Worm (Caenorhabditis elegans): ENCODE results near the gene K01B6.3.

Gene K01B6.3

DNA sequence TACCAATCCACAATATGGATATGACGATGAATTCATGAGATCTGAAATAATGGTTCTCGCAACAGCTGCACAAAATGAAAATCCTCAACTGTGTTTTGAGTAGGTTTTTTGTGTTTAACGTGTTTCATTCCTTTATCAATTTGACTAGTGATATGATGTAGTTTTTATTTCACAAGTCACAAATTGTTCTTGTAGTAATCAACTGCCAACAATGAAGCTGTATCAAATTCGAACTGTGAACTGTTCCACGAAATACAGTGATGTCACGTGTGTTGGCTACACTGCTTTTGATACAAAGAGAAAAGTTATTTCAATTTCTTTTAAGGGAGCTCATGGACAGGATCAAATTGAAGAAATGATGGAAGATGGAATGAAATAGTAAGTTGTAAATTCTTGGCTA lies 15.2 kb downstream of the K01B6.3 start:
- TF ChIP-seq eyg-1 (tag; optimal IDR thresholded peaks at IDR 0.05): no peak
- no peak for TF ChIP-seq ref-2 (tag; optimal IDR thresholded peaks at IDR 0.05)
- no peak for TF ChIP-seq nfya-1 (tag; optimal IDR thresholded peaks at IDR 0.05)
- no peak for TF ChIP-seq T23F11.4 (GFP tag; optimal IDR thresholded peaks at IDR 0.05)
- no peak for TF ChIP-seq unc-42 (tag; optimal IDR thresholded peaks at IDR 0.05)
- no peak for TF ChIP-seq ceh-19 (GFP tag; optimal IDR thresholded peaks at IDR 0.05)
- TF ChIP-seq nhr-11 (tag; optimal IDR thresholded peaks at IDR 0.05): no peak
- TF ChIP-seq ztf-16 (tag; optimal IDR thresholded peaks at IDR 0.05): no peak
- TF ChIP-seq ceh-14 (tag; optimal IDR thresholded peaks at IDR 0.05): no peak
- no peak for TF ChIP-seq ceh-31 (tag; optimal IDR thresholded peaks at IDR 0.05)
- no peak for TF ChIP-seq ama-1 (optimal IDR thresholded peaks at IDR 0.05)
- no peak for TF ChIP-seq F13H6.1 (tag; optimal IDR thresholded peaks at IDR 0.05)
- TF ChIP-seq unc-86 (tag; optimal IDR thresholded peaks at IDR 0.05): no peak
- TF ChIP-seq pha-4 (tag; optimal IDR thresholded peaks at IDR 0.05): no peak
- no peak for TF ChIP-seq ceh-6 (GFP tag; optimal IDR thresholded peaks at IDR 0.05)
- TF ChIP-seq pag-3 (tag; optimal IDR thresholded peaks at IDR 0.05; ENCODE audit: borderline replicate concordance): no peak
- TF ChIP-seq K09A11.1 (tag; optimal IDR thresholded peaks at IDR 0.05; ENCODE audit: insufficient read depth): no peak
- no peak for TF ChIP-seq elt-2 (tag; optimal IDR thresholded peaks at IDR 0.05)
- TF ChIP-seq C08G9.2 (tag; optimal IDR thresholded peaks at IDR 0.05): no peak

DNA sequence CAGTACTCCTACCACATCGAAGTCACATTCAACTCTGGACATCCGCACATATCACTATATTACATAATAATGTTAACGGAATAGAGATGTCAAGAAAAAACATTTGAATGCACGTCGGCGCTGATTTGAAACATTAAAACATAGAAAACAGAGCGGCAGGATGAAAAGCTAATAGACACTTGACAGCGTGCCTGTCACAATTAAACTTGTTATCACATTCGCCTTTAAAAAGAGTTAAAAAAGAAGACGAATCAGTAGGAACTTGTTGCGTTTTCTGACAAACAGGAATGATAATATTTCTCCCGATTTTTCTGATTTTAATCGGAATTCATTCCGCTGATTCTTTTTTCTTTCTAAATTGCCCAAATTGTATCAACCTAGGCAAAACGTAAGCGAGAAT lies 17.6 kb downstream of the K01B6.3 start:
- TF ChIP-seq tbx-7 (tag; optimal IDR thresholded peaks at IDR 0.05) (no peak), fax-1 (tag; optimal IDR thresholded peaks at IDR 0.05) (no peak), pros-1 (tag; optimal IDR thresholded peaks at IDR 0.05) (no peak), T23F11.4 (GFP tag; optimal IDR thresholded peaks at IDR 0.05) (no peak), Y22D7AL.16 (tag; optimal IDR thresholded peaks at IDR 0.05) (no peak), madf-2 (tag; optimal IDR thresholded peaks at IDR 0.05) (no peak), K02D7.2 (tag; optimal IDR thresholded peaks at IDR 0.05) (no peak), ceh-45 (GFP tag; IDR thresholded peaks at IDR 0.05) (no peak), rnt-1 (tag; optimal IDR thresholded peaks at IDR 0.05) (no peak), gmeb-2 (tag; optimal IDR thresholded peaks at IDR 0.05) (no peak), nfya-1 (tag; optimal IDR thresholded peaks at IDR 0.05) (no peak), ceh-18 (tag; optimal IDR thresholded peaks at IDR 0.05) (no peak), ama-1 (optimal IDR thresholded peaks at IDR 0.05) (no peak), fkh-10 (GFP tag; optimal IDR thresholded peaks at IDR 0.05) (no peak)

DNA sequence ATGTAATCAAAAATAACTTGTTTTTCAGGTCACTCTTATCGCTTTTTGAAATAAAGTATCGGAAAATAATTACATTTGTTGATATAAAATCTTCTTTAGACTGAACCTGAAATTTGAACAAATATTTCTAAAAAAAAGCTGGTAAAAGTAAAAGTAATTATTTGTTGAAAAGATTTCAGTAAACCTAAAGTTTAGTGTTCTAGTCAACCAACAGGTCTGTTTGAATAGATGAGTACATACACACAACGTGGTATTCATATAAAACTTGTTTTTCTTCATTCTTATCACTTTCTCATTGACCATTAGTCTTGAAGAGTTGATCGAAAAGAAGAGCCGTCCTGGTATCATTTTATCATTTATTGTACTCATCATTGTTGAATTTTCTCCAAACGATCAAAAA lies 19.6 kb downstream of the K01B6.3 start, which contains the start of gene C40H1.9:
TSS of gene C40H1.9 (plus strand) at position 301 of the 400 bp plus-strand sequence.
- TF ChIP-seq Y22D7AL.16 (tag; optimal IDR thresholded peaks at IDR 0.05) (no peak), ahr-1 (tag; optimal IDR thresholded peaks at IDR 0.05) (no peak), ceh-14 (tag; optimal IDR thresholded peaks at IDR 0.05) (no peak), odd-2 (tag; optimal IDR thresholded peaks at IDR 0.05) (no peak), npax-4 (tag; optimal IDR thresholded peaks at IDR 0.05) (no peak), hlh-15 (tag; optimal IDR thresholded peaks at IDR 0.05) (no peak), pros-1 (tag; optimal IDR thresholded peaks at IDR 0.05) (no peak), hlh-30 (tag; optimal IDR thresholded peaks at IDR 0.05; ENCODE audit: insufficient read depth) (no peak), pqm-1 (tag; optimal IDR thresholded peaks at IDR 0.05) (no peak), tbx-2 (tag; optimal IDR thresholded peaks at IDR 0.05) (no peak), lim-6 (tag; optimal IDR thresholded peaks at IDR 0.05) (no peak), unc-42 (tag; optimal IDR thresholded peaks at IDR 0.05) (no peak), elt-4 (tag; optimal IDR thresholded peaks at IDR 0.05) (no peak), hlh-13 (GFP tag; optimal IDR thresholded peaks at IDR 0.05) (no peak), nfya-1 (tag; optimal IDR thresholded peaks at IDR 0.05) (no peak), tbx-7 (tag; optimal IDR thresholded peaks at IDR 0.05) (no peak)
